Worm (Caenorhabditis elegans) whole organism, L2 larva: ENCODE data around the gene F32D8.3.

Source experiments
- aly-2 ChIP-seq: fragments of 150-350 bp; optimal IDR thresholded peaks from 2 replicates; lab custom pipeline; 2014; ENCODE audit warnings: missing biosample characterization, missing genetic modification characterization
- ama-1 ChIP-seq: fragments of 150-350 bp; optimal IDR thresholded peaks from 2 replicates; lab custom pipeline; 2018; ENCODE audit warnings: inconsistent platforms
- ceh-16 ChIP-seq: fragments of 150-350 bp; optimal IDR thresholded peaks from 2 replicates; lab custom pipeline; 2014; ENCODE audit warnings: missing biosample characterization, missing genetic modification characterization
- fos-1 ChIP-seq: fragments of 150-350 bp; optimal IDR thresholded peaks from 2 replicates; lab custom pipeline; 2014; ENCODE audit warnings: missing biosample characterization, missing genetic modification characterization
- lin-39 ChIP-seq: fragments of 150-350 bp; optimal IDR thresholded peaks from 2 replicates; lab custom pipeline; 2014; ENCODE audit warnings: missing biosample characterization, missing genetic modification reagents, missing genetic modification characterization
- nhr-12 ChIP-seq: fragments of 150-350 bp; optimal IDR thresholded peaks from 2 replicates; lab custom pipeline; 2014; ENCODE audit warnings: missing biosample characterization, missing genetic modification characterization
- nhr-237 ChIP-seq: fragments of 150-350 bp; optimal IDR thresholded peaks from 2 replicates; lab custom pipeline; 2014; ENCODE audit warnings: missing biosample characterization, missing genetic modification characterization
- unc-39 ChIP-seq: fragments of 150-350 bp; optimal IDR thresholded peaks from 2 replicates; lab custom pipeline; 2014; ENCODE audit warnings: missing biosample characterization, missing genetic modification characterization
- ztf-1 ChIP-seq: fragments of 200-800 bp; sonication (Bioruptor generic); conservative IDR thresholded peaks from 2 replicates; pipeline ENCODE4 v1.3.6; 2022; ENCODE audit warnings: missing genetic modification characterization, missing compliant biosample characterization
- ztf-11 ChIP-seq: sonication (generic microtip); optimal IDR thresholded peaks from 2 replicates; lab custom pipeline; 2017; ENCODE audit warnings: missing biosample characterization, missing genetic modification characterization

DNA sequence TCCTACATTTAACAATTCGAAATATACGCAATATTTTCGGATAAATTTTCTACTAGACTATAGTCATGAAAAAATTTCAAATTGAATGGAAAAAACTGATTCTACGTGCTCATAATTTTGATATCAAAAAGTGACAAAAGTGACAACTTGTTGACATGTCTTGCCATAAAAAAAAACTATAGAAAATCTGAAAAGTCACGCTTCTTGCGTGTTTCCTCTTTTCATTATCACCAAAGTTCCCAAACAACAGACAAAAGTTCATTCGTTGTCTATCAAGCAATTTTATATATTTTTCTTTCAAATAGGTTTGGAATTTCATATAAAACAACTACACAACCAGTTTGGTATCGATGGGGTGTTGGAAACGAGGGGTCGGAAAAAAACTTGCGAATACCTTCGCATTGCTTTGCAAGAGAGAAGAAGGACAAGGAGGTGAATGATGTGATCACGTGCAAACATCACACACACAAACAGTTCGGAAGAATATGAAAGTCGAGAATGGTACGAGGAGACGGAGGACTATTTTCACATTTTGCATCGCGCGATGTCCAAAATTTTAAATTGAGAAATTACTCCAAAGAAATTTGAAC, 27.5 kb upstream of the F32D8.3 start:
- TF ChIP-seq nhr-237 (tag; lab: Kevin White, UChicago) (no peak), lin-39 (tag; lab: Kevin White, UChicago) (no peak), unc-39 (no peak), ama-1 (no peak), fos-1 (tag; lab: Kevin White, UChicago) (no peak), ztf-11 (tag; lab: Kevin White, UChicago) (no peak), nhr-12 (no peak), aly-2 (no peak), ceh-16 (tag; lab: Kevin White, UChicago) (no peak), ztf-1 (GFP tag; lab: Robert Waterston, UW) (no peak)
